Worm (Caenorhabditis elegans) whole organism, midembryonic: ENCODE measurements around the gene eif-3.G.

Experiments used
- cog-1 ChIP-seq: sonication (generic microtip); optimal IDR thresholded peaks from 2 replicates; lab custom pipeline; 2016; ENCODE audit warnings: missing genetic modification characterization, missing compliant biosample characterization
- flt-1 ChIP-seq: fragments of 200-800 bp; sonication (Bioruptor generic); IDR thresholded peaks from 2 replicates; pipeline ENCODE4 v1.3.6; 2022; ENCODE audit warnings: missing genetic modification characterization, missing compliant biosample characterization
- med-1 ChIP-seq: sonication (generic microtip); optimal IDR thresholded peaks from 2 replicates; lab custom pipeline; 2017; ENCODE audit warnings: missing genetic modification characterization, mild to moderate bottlenecking, missing compliant biosample characterization, antibody characterized with exemption, missing genetic modification reagents; ENCODE audit not compliant: insufficient read depth
- ref-1 ChIP-seq: fragments of 200-800 bp; sonication (Bioruptor generic); conservative IDR thresholded peaks from 2 replicates; pipeline ENCODE4 v1.3.6; 2022; ENCODE audit warnings: missing genetic modification reagents, missing genetic modification characterization, missing compliant biosample characterization

DNA sequence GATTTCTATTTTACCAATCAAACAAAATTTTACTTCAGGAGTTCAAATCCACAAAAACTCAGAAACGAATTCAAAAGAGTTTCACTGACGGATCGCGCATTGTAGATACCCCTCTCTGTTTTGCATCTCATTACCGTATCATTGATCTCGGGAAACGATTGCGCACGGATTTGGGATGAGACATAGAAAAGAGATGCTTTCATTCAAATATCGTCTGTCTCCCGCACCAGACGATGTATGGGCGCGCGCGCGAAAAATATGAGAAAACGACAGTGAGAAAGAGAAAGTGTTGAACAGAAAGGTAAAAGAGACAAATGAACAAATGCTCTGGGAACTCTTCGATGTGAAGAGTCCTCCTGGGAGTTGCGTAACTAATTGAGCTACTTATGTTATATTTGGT, 31.6 kb upstream of the eif-3.G start:
- TF ChIP-seq ref-1 (GFP tag; lab: Robert Waterston, UW) (no peak), flt-1 (GFP tag; lab: Robert Waterston, UW) (no peak), cog-1 (no peak), med-1 (GFP tag; lab: Kevin White, UChicago) (no peak)
